Fruit fly (Drosophila melanogaster) whole organism, embryonic: ENCODE measurements around the gene Tao.

ENCODE experiments used
- Asciz ChIP-seq: fragments of 200-800 bp; sonication (Bioruptor generic); optimal IDR thresholded peaks from 2 replicates; lab custom pipeline; 2017; ENCODE audit warnings: missing biosample characterization, mild to moderate bottlenecking, missing genetic modification characterization, missing genetic modification reagents
- Bgb ChIP-seq: fragments of 200-800 bp; sonication (Bioruptor generic); IDR thresholded peaks from 2 replicates; pipeline ENCODE4 v1.3.6; 2022; ENCODE audit warnings: missing biosample characterization, missing genetic modification characterization; ENCODE audit not compliant: partially characterized antibody
- CG14860 ChIP-seq: fragments of 200-800 bp; sonication (Bioruptor generic); IDR thresholded peaks from 3 replicates; pipeline ENCODE4 v1.3.6; 2022; ENCODE audit warnings: missing biosample characterization, missing genetic modification characterization; ENCODE audit not compliant: partially characterized antibody
- CG15073 ChIP-seq: fragments of 200-800 bp; sonication (Bioruptor generic); optimal IDR thresholded peaks from 2 replicates; lab custom pipeline; 2016; ENCODE audit warnings: missing biosample characterization, missing genetic modification characterization
- CG1603 ChIP-seq: fragments of 200-800 bp; sonication (Bioruptor generic); optimal IDR thresholded peaks from 2 replicates; lab custom pipeline; 2019; ENCODE audit warnings: missing biosample characterization, mild to moderate bottlenecking, missing genetic modification characterization, moderate library complexity
- CG16813 ChIP-seq: fragments of 200-800 bp; sonication (Bioruptor generic); IDR thresholded peaks from 3 replicates; pipeline ENCODE4 v1.3.6; 2022; ENCODE audit warnings: missing biosample characterization, missing genetic modification characterization; ENCODE audit not compliant: partially characterized antibody
- CG1832 ChIP-seq: fragments of 200-800 bp; sonication (Bioruptor generic); optimal IDR thresholded peaks from 2 replicates; lab custom pipeline; 2017; ENCODE audit warnings: missing biosample characterization, mild to moderate bottlenecking, missing genetic modification characterization, inconsistent platforms
- CG32767 ChIP-seq: fragments of 200-800 bp; sonication (Bioruptor generic); IDR thresholded peaks from 2 replicates; pipeline ENCODE4 v1.3.6; 2022; ENCODE audit warnings: missing biosample characterization, missing genetic modification characterization
- CG3726 ChIP-seq: fragments of 200-800 bp; sonication (Bioruptor generic); IDR thresholded peaks from 3 replicates; pipeline ENCODE4, ENCODE4 v1.3.6; 2022; ENCODE audit warnings: missing biosample characterization, missing genetic modification characterization
- CG3995 ChIP-seq: fragments of 200-800 bp; sonication (Bioruptor generic); optimal IDR thresholded peaks from 3 replicates; lab custom pipeline; 2016; ENCODE audit warnings: missing biosample characterization, missing genetic modification characterization
- CG4617 ChIP-seq: fragments of 200-800 bp; sonication (Bioruptor generic); optimal IDR thresholded peaks from 3 replicates; lab custom pipeline; 2016; ENCODE audit warnings: missing biosample characterization, missing genetic modification characterization, borderline replicate concordance
- CG6791 ChIP-seq: fragments of 200-800 bp; sonication (Bioruptor generic); IDR thresholded peaks from 3 replicates; pipeline ENCODE4 v1.3.6; 2022; ENCODE audit warnings: missing biosample characterization, missing genetic modification characterization; ENCODE audit not compliant: partially characterized antibody
- CG6854 ChIP-seq: fragments of 200-800 bp; sonication (Bioruptor generic); optimal IDR thresholded peaks from 3 replicates; lab custom pipeline; 2017; ENCODE audit warnings: missing biosample characterization, mild to moderate bottlenecking, missing genetic modification characterization
- CG7928 ChIP-seq: fragments of 200-800 bp; sonication (Bioruptor generic); optimal IDR thresholded peaks from 2 replicates; lab custom pipeline; 2017; ENCODE audit warnings: missing biosample characterization, mild to moderate bottlenecking, missing genetic modification characterization
- CG7987 ChIP-seq: fragments of 200-800 bp; sonication (Bioruptor generic); optimal IDR thresholded peaks from 2 replicates; lab custom pipeline; 2018; ENCODE audit warnings: missing biosample characterization, mild to moderate bottlenecking, missing genetic modification characterization, moderate library complexity
- CG8089 ChIP-seq: fragments of 200-800 bp; sonication (Bioruptor generic); optimal IDR thresholded peaks from 3 replicates; lab custom pipeline; 2016; ENCODE audit warnings: missing biosample characterization, missing genetic modification characterization
- CG8924 ChIP-seq: fragments of 200-800 bp; optimal IDR thresholded peaks from 3 replicates; lab custom pipeline; 2019; ENCODE audit warnings: missing biosample characterization, mild to moderate bottlenecking, missing genetic modification characterization, moderate library complexity
- HLH4C ChIP-seq: fragments of 200-800 bp; sonication (Bioruptor generic); IDR thresholded peaks from 3 replicates; pipeline ENCODE4 v1.3.6; 2022; ENCODE audit warnings: missing biosample characterization, missing genetic modification characterization; ENCODE audit not compliant: partially characterized antibody
- Hr51 ChIP-seq, 2 experiments: fragments of 200-800 bp; sonication (Bioruptor generic); optimal IDR thresholded peaks; 2 replicates in 1 of 2; 3 replicates in 1 of 2; lab custom pipeline; 2016 to 2018; ENCODE audit warnings: missing biosample characterization in 2 of 2, missing genetic modification characterization in 2 of 2, mild to moderate bottlenecking in 1 of 2, moderate library complexity in 1 of 2
- MESR4 ChIP-seq: fragments of 200-800 bp; sonication (Bioruptor generic); optimal IDR thresholded peaks from 2 replicates; lab custom pipeline; 2018; ENCODE audit warnings: missing biosample characterization, mild to moderate bottlenecking, missing genetic modification characterization, moderate library complexity
- Scr ChIP-seq: fragments of 200-800 bp; sonication (Bioruptor generic); IDR thresholded peaks from 2 replicates; pipeline ENCODE4 v1.3.6; 2022; ENCODE audit warnings: missing biosample characterization, missing genetic modification characterization; ENCODE audit not compliant: partially characterized antibody
- Stat92E ChIP-seq, 3 experiments: fragments of >200 bp in 2 of 3; fragments of 200-800 bp in 1 of 3; sonication (Bioruptor generic) in 1 of 3; optimal IDR thresholded peaks; 2 replicates each; lab custom pipeline; 2017 to 2019; ENCODE audit warnings: missing biosample characterization in 3 of 3, missing genetic modification characterization in 3 of 3, mild to moderate bottlenecking in 1 of 3, moderate library complexity in 1 of 3
- ab ChIP-seq: fragments of 200-800 bp; sonication (Bioruptor generic); optimal IDR thresholded peaks from 2 replicates; lab custom pipeline; 2016; ENCODE audit warnings: missing biosample characterization, missing genetic modification characterization
- chinmo ChIP-seq: fragments of 200-800 bp; sonication (Bioruptor generic); IDR thresholded peaks from 4 replicates; pipeline ENCODE4 v1.3.6; 2022; ENCODE audit warnings: missing biosample characterization, missing genetic modification characterization; ENCODE audit not compliant: partially characterized antibody
- ci ChIP-seq: fragments of 200-800 bp; sonication (Bioruptor generic); IDR thresholded peaks from 3 replicates; pipeline ENCODE4 v1.3.6; 2022; ENCODE audit warnings: missing biosample characterization, missing genetic modification characterization
- cwo ChIP-seq: fragments of 200-800 bp; sonication (Bioruptor generic); optimal IDR thresholded peaks from 3 replicates; lab custom pipeline; 2017; ENCODE audit warnings: missing biosample characterization, missing genetic modification characterization, mild to moderate bottlenecking, moderate library complexity, missing genetic modification reagents
- exex ChIP-seq: fragments of 200-800 bp; sonication (Bioruptor generic); optimal IDR thresholded peaks from 4 replicates; lab custom pipeline; 2018; ENCODE audit warnings: missing biosample characterization, mild to moderate bottlenecking, missing genetic modification characterization, moderate library complexity
- jing ChIP-seq: fragments of 200-800 bp; sonication (Bioruptor generic); optimal IDR thresholded peaks from 2 replicates; lab custom pipeline; 2018; ENCODE audit warnings: missing biosample characterization, mild to moderate bottlenecking, missing genetic modification characterization
- knrl ChIP-seq: fragments of 200-800 bp; sonication (Bioruptor generic); IDR thresholded peaks from 3 replicates; pipeline ENCODE4 v1.3.6; 2022; ENCODE audit warnings: missing biosample characterization, missing genetic modification characterization; ENCODE audit not compliant: partially characterized antibody
- lmd ChIP-seq: fragments of 200-800 bp; sonication (Bioruptor generic); IDR thresholded peaks from 2 replicates; pipeline ENCODE4 v1.3.6; 2022; ENCODE audit warnings: missing biosample characterization, missing genetic modification characterization
- mam ChIP-seq: fragments of 200-800 bp; sonication (Bioruptor generic); optimal IDR thresholded peaks from 3 replicates; lab custom pipeline; 2016; ENCODE audit warnings: missing biosample characterization, missing genetic modification characterization
- mld ChIP-seq: fragments of 200-800 bp; sonication (Bioruptor generic); IDR thresholded peaks from 3 replicates; pipeline ENCODE4 v1.3.6; 2022; ENCODE audit warnings: missing biosample characterization, missing genetic modification characterization; ENCODE audit not compliant: partially characterized antibody
- nerfin-2 ChIP-seq: fragments of 200-800 bp; sonication (Bioruptor generic); IDR thresholded peaks from 2 replicates; pipeline ENCODE4 v1.3.6; 2022; ENCODE audit warnings: missing biosample characterization, missing genetic modification characterization; ENCODE audit not compliant: partially characterized antibody
- pan ChIP-seq, 4 experiments: fragments of >200 bp in 3 of 4; fragments of 200-800 bp in 1 of 4; sonication (Bioruptor generic) in 1 of 4; optimal IDR thresholded peaks in 3 of 4; IDR thresholded peaks in 1 of 4; 2 replicates each; pipeline versions ENCODE4 v1.3.6 to Lab custom; 2017 to 2022; ENCODE audit warnings: missing biosample characterization in 2 of 4, missing genetic modification characterization in 2 of 4, mixed read lengths in 1 of 4
- phol ChIP-seq: fragments of 200-800 bp; sonication (Bioruptor generic); optimal IDR thresholded peaks from 3 replicates; lab custom pipeline; 2018; ENCODE audit warnings: missing biosample characterization, mild to moderate bottlenecking, missing genetic modification characterization, moderate library complexity
- prd ChIP-seq, 3 experiments: fragments of >200 bp in 2 of 3; fragments of 200-800 bp in 1 of 3; sonication (Bioruptor generic) in 1 of 3; optimal IDR thresholded peaks in 2 of 3; IDR thresholded peaks in 1 of 3; 2 replicates in 2 of 3; 3 replicates in 1 of 3; pipeline versions ENCODE4 v1.3.6 to Lab custom; 2017 to 2022; ENCODE audit warnings: missing biosample characterization in 1 of 3, missing genetic modification characterization in 1 of 3
- sens ChIP-seq: fragments of 200-800 bp; sonication (Bioruptor generic); peaks from one replicate; lab custom pipeline; 2016; ENCODE audit warnings: missing biosample characterization, missing genetic modification characterization
- seq ChIP-seq: fragments of 200-800 bp; sonication (Bioruptor generic); IDR thresholded peaks from 2 replicates; pipeline ENCODE4 v1.3.6; 2022; ENCODE audit warnings: missing biosample characterization, missing genetic modification characterization
- slbo ChIP-seq: fragments of 200-800 bp; sonication (Bioruptor generic); IDR thresholded peaks from 2 replicates; pipeline ENCODE4 v1.3.6; 2022; ENCODE audit warnings: missing biosample characterization, missing genetic modification characterization
- sna ChIP-seq: fragments of 200-800 bp; sonication (Bioruptor generic); IDR thresholded peaks from 2 replicates; pipeline ENCODE4 v1.3.6; 2022; ENCODE audit warnings: missing biosample characterization, missing genetic modification characterization; ENCODE audit not compliant: partially characterized antibody
- sqz ChIP-seq: fragments of 200-800 bp; sonication (Bioruptor generic); optimal IDR thresholded peaks from 3 replicates; lab custom pipeline; 2018; ENCODE audit warnings: missing biosample characterization, mild to moderate bottlenecking, missing genetic modification characterization
- trem ChIP-seq: fragments of 200-800 bp; optimal IDR thresholded peaks from 3 replicates; lab custom pipeline; 2019; ENCODE audit warnings: missing biosample characterization, mild to moderate bottlenecking, missing genetic modification characterization, moderate library complexity
- vnd ChIP-seq: fragments of 200-800 bp; sonication (Bioruptor generic); IDR thresholded peaks from 3 replicates; pipeline ENCODE4 v1.3.6; 2022; ENCODE audit warnings: missing biosample characterization, missing genetic modification characterization; ENCODE audit not compliant: partially characterized antibody

Gene Tao

DNA sequence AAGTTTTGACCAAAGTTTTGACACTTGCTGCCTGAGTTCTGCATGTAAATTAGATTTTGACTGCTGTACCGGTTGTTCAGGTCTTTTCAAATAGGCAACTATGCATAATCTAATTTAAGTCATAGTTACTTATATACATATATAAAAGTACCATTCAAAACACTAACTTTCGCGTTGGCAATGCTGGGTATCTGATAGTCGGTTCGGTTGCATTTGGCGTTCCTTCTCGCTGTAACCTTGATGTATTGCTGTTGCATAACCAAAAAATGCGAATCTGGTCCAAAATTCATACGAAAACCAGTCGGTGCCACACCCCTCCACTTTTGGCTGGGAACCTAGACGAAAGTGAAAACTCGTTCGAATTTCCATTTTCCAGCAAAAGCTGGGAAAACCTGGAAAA lies 3.1 kb upstream of the Tao start:
- TF ChIP-seq mld = 0 out of 3 replicates have a peak, but pooled peaks have one; percentile 24
- TF ChIP-seq Bgb (GFP tag; lab: Robert Waterston, UW) = peak; percentile 33; the same call in 1 of the 2 replicates
- peak; percentile 47; the same call in 1 of the 2 replicates for TF ChIP-seq sna (GFP tag; lab: Robert Waterston, UW)
- TF ChIP-seq nerfin-2 (GFP tag; lab: Robert Waterston, UW) = peak; percentile 52
- TF ChIP-seq jing = no peak
- TF ChIP-seq CG15073 = no peak
- no peak for TF ChIP-seq CG8089 (GFP tag; lab: Kevin White, UChicago)
- TF ChIP-seq ab (GFP tag; lab: Kevin White, UChicago) = no peak
- no peak for TF ChIP-seq CG6854 (GFP tag; lab: Kevin White, UChicago)
- TF ChIP-seq CG1603 (tag; lab: Kevin White, UChicago) = no peak
- peak; percentile 65 for TF ChIP-seq HLH4C (GFP tag; lab: Robert Waterston, UW)
- no peak for TF ChIP-seq CG7987 (GFP tag; lab: Kevin White, UChicago)
- no peak for TF ChIP-seq sqz (GFP tag; lab: Kevin White, UChicago)
- 0 out of 3 replicates have a peak, but pooled peaks have one; percentile 35 for TF ChIP-seq CG6791
- TF ChIP-seq mam (GFP tag; lab: Kevin White, UChicago) = no peak
- TF ChIP-seq Scr (GFP tag; lab: Robert Waterston, UW) = peak; percentile 35; the same call in 1 of the 2 replicates
- TF ChIP-seq CG16813 (GFP tag; lab: Robert Waterston, UW) = peak; percentile 53; the same call in 1 of the 3 replicates
- TF ChIP-seq knrl (GFP tag; lab: Robert Waterston, UW) = no peak
- no peak for TF ChIP-seq pan (optimal IDR thresholded peaks at IDR 0.05; lab: Kevin White, UChicago)
- no peak for TF ChIP-seq pan (GFP tag; optimal IDR thresholded peaks at IDR 0.05 in 1 of 2, IDR thresholded peaks at IDR 0.05 in 1 of 2)
- TF ChIP-seq vnd (GFP tag; lab: Robert Waterston, UW) = peak; percentile 51; the same call in 2 of the 3 replicates
- TF ChIP-seq CG14860 (GFP tag; lab: Robert Waterston, UW) = peak; percentile 49; the same call in 1 of the 3 replicates
- TF ChIP-seq CG4617 (GFP tag; lab: Kevin White, UChicago) = no peak
- no peak for TF ChIP-seq Stat92E (GFP tag; optimal IDR thresholded peaks at IDR 0.05; lab: Kevin White, UChicago)
- no peak for TF ChIP-seq Hr51 (GFP tag; optimal IDR thresholded peaks at IDR 0.05; lab: Kevin White, UChicago)

DNA sequence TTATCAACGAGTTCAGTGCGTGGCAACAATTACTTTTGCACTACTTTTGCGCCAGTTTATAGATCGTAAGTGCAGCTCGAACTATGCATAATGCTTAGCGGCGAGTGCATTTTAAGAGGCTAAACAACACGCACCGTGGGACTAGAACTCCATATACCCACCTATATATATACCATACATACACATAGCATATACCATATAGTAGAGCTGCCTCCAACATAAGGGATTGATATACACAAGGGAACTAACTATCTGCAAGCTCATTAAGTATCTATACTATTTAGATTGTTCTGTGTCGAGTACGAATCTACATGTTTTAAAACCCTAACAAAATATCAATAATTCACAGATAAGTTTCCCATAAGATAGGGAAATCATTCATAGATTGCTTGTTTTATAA lies 2.3 kb upstream of the Tao start, which contains the start of gene CG14218:
Gene CG14218, minus strand, starts transcription at position 101 of the 400 bp plus-strand sequence.
- TF ChIP-seq sens (peak; percentile 35), cwo (no peak), CG8924 (no peak), exex (tag; lab: Kevin White, UChicago) (peak; percentile 30), CG3726 (GFP tag; lab: Robert Waterston, UW) (no peak), Asciz (GFP tag; lab: Kevin White, UChicago) (no peak), trem (tag; lab: Kevin White, UChicago) (no peak), slbo (GFP tag; lab: Robert Waterston, UW) (no peak)

DNA sequence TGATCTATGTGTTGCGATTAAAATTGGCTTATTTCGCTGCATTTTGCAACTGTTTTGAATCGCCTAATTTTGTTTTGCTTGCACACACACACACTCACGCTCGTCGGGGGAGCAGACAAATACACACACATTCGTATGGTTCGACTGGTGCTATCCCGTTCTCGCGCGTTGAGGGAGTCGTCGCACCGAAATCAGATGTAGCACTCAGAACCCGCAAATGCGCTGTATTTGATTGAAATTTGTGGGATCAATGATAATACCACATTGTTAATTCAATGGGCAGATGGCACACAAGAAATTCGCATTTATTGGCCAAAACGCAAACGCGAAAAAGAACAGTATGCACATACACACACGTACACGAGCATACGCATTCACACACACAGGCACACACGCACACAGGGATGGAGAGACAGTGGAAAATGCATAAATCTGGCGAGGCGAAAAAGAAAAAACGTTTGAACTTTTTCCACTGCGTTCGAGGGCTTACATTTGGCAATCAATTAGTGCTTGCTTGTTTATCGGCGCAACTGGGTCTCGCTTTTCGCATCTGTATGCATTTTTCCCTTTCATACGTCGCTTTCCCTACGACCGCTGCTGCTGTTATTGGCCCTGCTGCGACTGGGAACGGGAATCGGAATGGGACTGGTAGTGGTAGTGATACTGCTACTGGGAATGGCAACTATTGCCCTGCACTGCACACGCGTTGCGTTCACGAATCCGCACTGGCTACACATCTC lies 522 bp downstream of the Tao start:
- TF ChIP-seq CG32767 (GFP tag; lab: Robert Waterston, UW) (0 out of 2 replicates have a peak, but pooled peaks have one; percentile 21), prd (optimal IDR thresholded peaks at IDR 0.05; lab: Kevin White, UChicago) (no peak), prd (GFP tag; IDR thresholded peaks at IDR 0.05; lab: Robert Waterston, UW) (0 out of 3 replicates have a peak, but pooled peaks have one; percentile 12), seq (GFP tag; lab: Robert Waterston, UW) (0 out of 2 replicates have a peak, but pooled peaks have one; percentile 8), ci (GFP tag; lab: Robert Waterston, UW) (0 out of 3 replicates have a peak, but pooled peaks have one; percentile 23), lmd (GFP tag; lab: Robert Waterston, UW) (no peak), CG1832 (GFP tag; lab: Kevin White, UChicago) (peak; percentile 67), CG7928 (GFP tag; lab: Kevin White, UChicago) (peak; percentile 75), phol (no peak), MESR4 (peak; percentile 71), cwo (no peak), CG3995 (GFP tag; lab: Kevin White, UChicago) (peak; percentile 92), chinmo (no peak)
